Worm (Caenorhabditis elegans): Measurements from ENCODE around the gene ZK792.7.

ce11 chrIV:11681905-11682304 lies 12.3 kb upstream of the ZK792.7 start, which contains the start of gene ZK792.4:
- TF ChIP-seq ztf-29 (GFP tag; IDR thresholded peaks at IDR 0.05) (no peak), med-1 (GFP tag; optimal IDR thresholded peaks at IDR 0.05; ENCODE audit: insufficient read depth) (no peak), cog-1 (tag; optimal IDR thresholded peaks at IDR 0.05) (no peak), flt-1 (GFP tag; IDR thresholded peaks at IDR 0.05) (no peak), ztf-23 (GFP tag; IDR thresholded peaks at IDR 0.05) (no peak), ref-1 (GFP tag; conservative IDR thresholded peaks at IDR 0.05) (no peak), klf-2 (GFP tag; conservative IDR thresholded peaks at IDR 0.05) (no peak), T22C8.4 (GFP tag; IDR thresholded peaks at IDR 0.05) (no peak)
